Worm (Caenorhabditis elegans): Measurements from ENCODE around the gene R07G3.8.

ce11 chrII:7651171-7651570 is 30.9 kb upstream of the R07G3.8 start, which contains the start of gene pde-4:
- TF ChIP-seq mep-1 (tag; optimal IDR thresholded peaks at IDR 0.05) (no peak), nhr-25 (tag; optimal IDR thresholded peaks at IDR 0.05; ENCODE audit: borderline replicate concordance, insufficient read depth) (no peak), nhr-11 (tag; optimal IDR thresholded peaks at IDR 0.05) (no peak), unc-39 (tag; optimal IDR thresholded peaks at IDR 0.05) (no peak), Y105C5A.15 (GFP tag; IDR thresholded peaks at IDR 0.05) (no peak), lin-29 (GFP tag; IDR thresholded peaks at IDR 0.05) (no peak), Y75B8A.6 (GFP tag; IDR thresholded peaks at IDR 0.05) (no peak)
